Worm (Caenorhabditis elegans): ENCODE measurements around the gene srw-83.

DNA sequence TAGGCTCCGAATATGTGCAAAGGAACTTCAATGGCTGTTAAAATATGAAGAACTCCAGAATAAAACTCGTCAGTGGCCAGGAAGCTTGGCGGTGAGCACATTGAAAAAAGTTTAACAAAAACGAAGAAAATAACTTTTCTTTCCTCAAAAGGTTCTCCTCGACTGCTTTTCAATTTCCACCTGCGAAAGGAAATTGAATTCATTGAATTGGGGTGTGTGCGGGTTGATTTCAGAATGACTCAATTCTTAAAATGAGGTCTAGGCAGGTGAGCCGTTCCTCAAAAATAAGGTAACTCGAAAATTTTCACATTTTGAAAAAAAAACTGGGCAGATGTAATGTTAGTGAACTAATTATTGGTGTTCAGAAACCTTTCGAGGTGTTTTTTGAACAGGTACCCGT, 47.0 kb downstream of the srw-83 start, which contains the start of gene srh-182:
- no peak for TF ChIP-seq flt-1 (GFP tag; IDR thresholded peaks at IDR 0.05)
- TF ChIP-seq cog-1 (tag; optimal IDR thresholded peaks at IDR 0.05) = no peak
- no peak for TF ChIP-seq ztf-23 (GFP tag; IDR thresholded peaks at IDR 0.05)
- TF ChIP-seq ztf-29 (GFP tag; IDR thresholded peaks at IDR 0.05) = no peak
- no peak for TF ChIP-seq med-1 (GFP tag; optimal IDR thresholded peaks at IDR 0.05; ENCODE audit: insufficient read depth)
- TF ChIP-seq ref-1 (GFP tag; conservative IDR thresholded peaks at IDR 0.05) = no peak

All from whole organism, midembryonic.